Fruit fly (Drosophila melanogaster) whole organism, embryonic: ENCODE results near the gene CG5644.

Experiments used
- Atf3 ChIP-seq: fragments of 200-800 bp; sonication (Bioruptor generic); optimal IDR thresholded peaks from 3 replicates; lab custom pipeline; 2016; ENCODE audit warnings: missing biosample characterization, missing genetic modification characterization
- dati ChIP-seq: fragments of 200-800 bp; sonication (Bioruptor generic); IDR thresholded peaks from 2 replicates; pipeline ENCODE4 v1.3.6; 2022; ENCODE audit warnings: missing biosample characterization, missing genetic modification characterization

dm6 chr3L:9019196-9019662 lies 39.5 kb upstream of the CG5644 start, which contains the start of gene Doc2:
- no peak for TF ChIP-seq Atf3 (GFP tag; lab: Kevin White, UChicago)
- no peak for TF ChIP-seq dati (GFP tag; lab: Robert Waterston, UW)
